Fruit fly (Drosophila melanogaster) whole organism, embryonic: ENCODE measurements around the gene CG7685.

Experiments used
- Abd-B ChIP-seq: fragments of 200-800 bp; sonication (Bioruptor generic); optimal IDR thresholded peaks from 2 replicates; lab custom pipeline; 2018; ENCODE audit warnings: missing biosample characterization, mild to moderate bottlenecking, missing genetic modification characterization, moderate library complexity
- Atf6 ChIP-seq: fragments of 200-800 bp; sonication (Bioruptor generic); IDR thresholded peaks from 2 replicates; pipeline ENCODE4 v1.3.6; 2022; ENCODE audit warnings: missing biosample characterization, missing genetic modification characterization
- BtbVII ChIP-seq: fragments of 200-800 bp; sonication (Bioruptor generic); optimal IDR thresholded peaks from 3 replicates; lab custom pipeline; 2017; ENCODE audit warnings: missing biosample characterization, mild to moderate bottlenecking, missing genetic modification characterization
- CG11504 ChIP-seq: fragments of 200-800 bp; sonication (Bioruptor generic); optimal IDR thresholded peaks from 3 replicates; lab custom pipeline; 2019; ENCODE audit warnings: missing biosample characterization, mild to moderate bottlenecking, missing genetic modification characterization, moderate library complexity
- CG12071 ChIP-seq: fragments of 200-800 bp; sonication (Bioruptor generic); optimal IDR thresholded peaks from 3 replicates; lab custom pipeline; 2018; ENCODE audit warnings: missing biosample characterization, mild to moderate bottlenecking, missing genetic modification characterization
- CG15696 ChIP-seq: fragments of 200-800 bp; sonication (Bioruptor generic); optimal IDR thresholded peaks from 2 replicates; lab custom pipeline; 2019; ENCODE audit warnings: missing biosample characterization, mild to moderate bottlenecking, missing genetic modification characterization, moderate library complexity
- CG17359 ChIP-seq: fragments of 200-800 bp; sonication (Bioruptor generic); optimal IDR thresholded peaks from 3 replicates; lab custom pipeline; 2018; ENCODE audit warnings: missing biosample characterization, mild to moderate bottlenecking, missing genetic modification characterization, moderate library complexity
- CG17361 ChIP-seq: fragments of 200-800 bp; sonication (Bioruptor generic); IDR thresholded peaks from 3 replicates; pipeline ENCODE4 v1.3.6; 2022; ENCODE audit warnings: missing biosample characterization, missing genetic modification characterization
- CG31441 ChIP-seq: fragments of 200-800 bp; sonication (Bioruptor generic); IDR thresholded peaks from 2 replicates; pipeline ENCODE4 v1.3.6; 2022; ENCODE audit warnings: missing biosample characterization, missing genetic modification characterization
- CG3281 ChIP-seq: fragments of 200-800 bp; sonication (Bioruptor generic); optimal IDR thresholded peaks from 3 replicates; lab custom pipeline; 2017; ENCODE audit warnings: missing biosample characterization, mild to moderate bottlenecking, missing genetic modification characterization
- CG3847 ChIP-seq: fragments of 200-800 bp; sonication (Bioruptor generic); IDR thresholded peaks from 2 replicates; pipeline ENCODE4 v1.3.6; 2022; ENCODE audit warnings: missing biosample characterization, missing genetic modification characterization
- CG4820 ChIP-seq: fragments of 200-800 bp; sonication (Bioruptor generic); optimal IDR thresholded peaks from 3 replicates; lab custom pipeline; 2016; ENCODE audit warnings: missing biosample characterization, missing genetic modification characterization
- CG6175 ChIP-seq: fragments of 200-800 bp; sonication (Bioruptor generic); IDR thresholded peaks from 3 replicates; pipeline ENCODE4 v1.3.6; 2022; ENCODE audit warnings: missing biosample characterization, missing genetic modification characterization
- CG6254 ChIP-seq: fragments of 200-800 bp; sonication (Bioruptor generic); optimal IDR thresholded peaks from 3 replicates; lab custom pipeline; 2017; ENCODE audit warnings: mild to moderate bottlenecking, missing biosample characterization, missing genetic modification reagents, missing genetic modification characterization
- CG7271 ChIP-seq: fragments of 200-800 bp; sonication (Bioruptor generic); optimal IDR thresholded peaks from 2 replicates; lab custom pipeline; 2018; ENCODE audit warnings: missing biosample characterization, mild to moderate bottlenecking, missing genetic modification characterization, moderate library complexity
- CG7786 ChIP-seq: fragments of 200-800 bp; sonication (Bioruptor generic); optimal IDR thresholded peaks from 2 replicates; lab custom pipeline; 2016; ENCODE audit warnings: missing biosample characterization, missing genetic modification characterization
- CG7963 ChIP-seq: fragments of 200-800 bp; sonication (Bioruptor generic); IDR thresholded peaks from 3 replicates; pipeline ENCODE4 v1.3.6; 2022; ENCODE audit warnings: missing biosample characterization, missing genetic modification characterization; ENCODE audit not compliant: partially characterized antibody
- CG9437 ChIP-seq: fragments of 200-800 bp; sonication (Bioruptor generic); optimal IDR thresholded peaks from 2 replicates; lab custom pipeline; 2018; ENCODE audit warnings: missing biosample characterization, mild to moderate bottlenecking, missing genetic modification characterization
- CkIIα-i1 ChIP-seq: fragments of 200-800 bp; sonication (Bioruptor generic); IDR thresholded peaks from 2 replicates; pipeline ENCODE4 v1.3.6; 2022; ENCODE audit warnings: missing biosample characterization, missing genetic modification characterization
- D19B ChIP-seq: fragments of 200-800 bp; sonication (Bioruptor generic); optimal IDR thresholded peaks from 2 replicates; lab custom pipeline; 2017; ENCODE audit warnings: missing biosample characterization, mild to moderate bottlenecking, missing genetic modification characterization
- Hey ChIP-seq: fragments of 200-800 bp; sonication (Bioruptor generic); optimal IDR thresholded peaks from 3 replicates; lab custom pipeline; 2018; ENCODE audit warnings: missing biosample characterization, mild to moderate bottlenecking, missing genetic modification characterization
- Oli ChIP-seq: fragments of 200-800 bp; sonication (Bioruptor generic); optimal IDR thresholded peaks from 2 replicates; lab custom pipeline; 2018; ENCODE audit warnings: missing biosample characterization, mild to moderate bottlenecking, missing genetic modification characterization, moderate library complexity
- Scr ChIP-seq: fragments of 200-800 bp; sonication (Bioruptor generic); IDR thresholded peaks from 2 replicates; pipeline ENCODE4 v1.3.6; 2022; ENCODE audit warnings: missing biosample characterization, missing genetic modification characterization; ENCODE audit not compliant: partially characterized antibody
- amos ChIP-seq: fragments of 200-800 bp; sonication (Bioruptor generic); IDR thresholded peaks from 2 replicates; pipeline ENCODE4 v1.3.6; 2022; ENCODE audit warnings: missing biosample characterization, missing genetic modification characterization; ENCODE audit not compliant: partially characterized antibody
- ash1 ChIP-seq: fragments of 200-800 bp; sonication (Bioruptor generic); optimal IDR thresholded peaks from 2 replicates; lab custom pipeline; 2018; ENCODE audit warnings: missing biosample characterization, mild to moderate bottlenecking, missing genetic modification characterization
- crp ChIP-seq, 2 experiments: fragments of 200-800 bp; sonication (Bioruptor generic); optimal IDR thresholded peaks; 2 replicates in 1 of 2; 3 replicates in 1 of 2; lab custom pipeline; 2017; ENCODE audit warnings: missing biosample characterization in 2 of 2, missing genetic modification characterization in 2 of 2, mild to moderate bottlenecking in 1 of 2, moderate library complexity in 1 of 2
- da ChIP-seq: fragments of 200-800 bp; sonication (Bioruptor generic); optimal IDR thresholded peaks from 2 replicates; lab custom pipeline; 2016; ENCODE audit warnings: missing biosample characterization, missing genetic modification characterization
- dpn ChIP-seq, 2 experiments: fragments of 200-800 bp; sonication (Bioruptor generic); optimal IDR thresholded peaks; 3 replicates each; lab custom pipeline; 2016; ENCODE audit warnings: missing biosample characterization in 2 of 2, missing genetic modification characterization in 2 of 2
- gsb ChIP-seq: fragments of 200-800 bp; sonication (Bioruptor generic); IDR thresholded peaks from 2 replicates; pipeline ENCODE4 v1.3.6; 2022; ENCODE audit warnings: missing biosample characterization, missing genetic modification characterization
- her ChIP-seq: fragments of 200-800 bp; sonication (Bioruptor generic); optimal IDR thresholded peaks from 2 replicates; lab custom pipeline; 2016; ENCODE audit warnings: missing biosample characterization, missing genetic modification characterization
- inv ChIP-seq: fragments of 200-800 bp; sonication (Bioruptor generic); IDR thresholded peaks from 2 replicates; pipeline ENCODE4 v1.3.6; 2022; ENCODE audit warnings: missing biosample characterization, missing genetic modification characterization; ENCODE audit not compliant: partially characterized antibody
- kah ChIP-seq: fragments of 200-800 bp; sonication (Bioruptor generic); optimal IDR thresholded peaks from 2 replicates; lab custom pipeline; 2018; ENCODE audit warnings: missing biosample characterization, mild to moderate bottlenecking, missing genetic modification characterization
- onecut ChIP-seq: fragments of 200-800 bp; sonication (Bioruptor generic); IDR thresholded peaks from 2 replicates; pipeline ENCODE4 v1.3.6; 2022; ENCODE audit warnings: missing biosample characterization, missing genetic modification characterization
- p53 ChIP-seq: fragments of 200-800 bp; sonication (Bioruptor generic); optimal IDR thresholded peaks from 2 replicates; lab custom pipeline; 2016; ENCODE audit warnings: missing biosample characterization, missing genetic modification characterization
- rib ChIP-seq: fragments of 200-800 bp; sonication (Bioruptor generic); IDR thresholded peaks from 2 replicates; pipeline ENCODE4 v1.3.6; 2022; ENCODE audit warnings: missing biosample characterization, missing genetic modification characterization
- row ChIP-seq: fragments of 200-800 bp; sonication (Bioruptor generic); IDR thresholded peaks from 3 replicates; pipeline ENCODE4 v1.3.6; 2022; ENCODE audit warnings: missing biosample characterization, missing genetic modification characterization
- sc ChIP-seq, 3 experiments: fragments of >200 bp in 2 of 3; fragments of 200-800 bp in 1 of 3; sonication (Bioruptor generic) in 1 of 3; optimal IDR thresholded peaks; 2 replicates in 2 of 3; 3 replicates in 1 of 3; lab custom pipeline; 2017; ENCODE audit warnings: mild to moderate bottlenecking in 1 of 3, missing biosample characterization in 1 of 3, missing genetic modification characterization in 1 of 3, missing genetic modification reagents in 1 of 3
- sd ChIP-seq: fragments of 200-800 bp; sonication (Bioruptor generic); optimal IDR thresholded peaks from 3 replicates; lab custom pipeline; 2018; ENCODE audit warnings: missing biosample characterization, mild to moderate bottlenecking, missing genetic modification characterization, moderate library complexity
- seq ChIP-seq: fragments of 200-800 bp; sonication (Bioruptor generic); IDR thresholded peaks from 2 replicates; pipeline ENCODE4 v1.3.6; 2022; ENCODE audit warnings: missing biosample characterization, missing genetic modification characterization
- sima ChIP-seq: fragments of 200-800 bp; sonication (Bioruptor generic); optimal IDR thresholded peaks from 2 replicates; lab custom pipeline; 2016; ENCODE audit warnings: missing biosample characterization, missing genetic modification characterization
- so ChIP-seq: fragments of 200-800 bp; sonication (Bioruptor generic); IDR thresholded peaks from 3 replicates; pipeline ENCODE4 v1.3.6; 2022; ENCODE audit warnings: missing biosample characterization, missing genetic modification characterization
- sob ChIP-seq: fragments of 200-800 bp; sonication (Bioruptor generic); IDR thresholded peaks from 2 replicates; pipeline ENCODE4 v1.3.6; 2022; ENCODE audit warnings: missing biosample characterization, missing genetic modification characterization
- sr ChIP-seq: fragments of 200-800 bp; sonication (Bioruptor generic); IDR thresholded peaks from 3 replicates; pipeline ENCODE4 v1.3.6; 2022; ENCODE audit warnings: missing biosample characterization, missing genetic modification characterization
- sug ChIP-seq: fragments of 200-800 bp; optimal IDR thresholded peaks from 2 replicates; lab custom pipeline; 2019; ENCODE audit warnings: missing biosample characterization, mild to moderate bottlenecking, missing genetic modification characterization, moderate library complexity
- tup ChIP-seq: fragments of 200-800 bp; sonication (Bioruptor generic); optimal IDR thresholded peaks from 2 replicates; lab custom pipeline; 2016; ENCODE audit warnings: missing biosample characterization, mild to moderate bottlenecking, missing genetic modification characterization, moderate library complexity
- vfl ChIP-seq: fragments of 200-800 bp; sonication (Bioruptor generic); optimal IDR thresholded peaks from 2 replicates; lab custom pipeline; 2016; ENCODE audit warnings: missing biosample characterization, missing genetic modification characterization
- z ChIP-seq: fragments of 200-800 bp; sonication (Bioruptor generic); IDR thresholded peaks from 3 replicates; pipeline ENCODE4 v1.3.6; 2022; ENCODE audit warnings: missing biosample characterization, missing genetic modification characterization

Gene CG7685

dm6 chr3R:18398954-18399697, 5.6 kb upstream of the CG7685 start, which contains the start of gene Vha100-2 (continued):
- TF ChIP-seq CG7963 (0 out of 3 replicates have a peak, but pooled peaks have one; percentile 33), ash1 (GFP tag; lab: Kevin White, UChicago) (peak; percentile 19), so (GFP tag; lab: Robert Waterston, UW) (peak; percentile 70; the same call in 2 of the 3 replicates), tup (no peak), sima (GFP tag; lab: Kevin White, UChicago) (no peak), CG7271 (tag; lab: Kevin White, UChicago) (no peak), amos (GFP tag; lab: Robert Waterston, UW) (peak; percentile 51; the same call in 1 of the 2 replicates), CG3281 (GFP tag; lab: Kevin White, UChicago) (peak; percentile 26), Abd-B (GFP tag; lab: Kevin White, UChicago) (peak; percentile 16), sug (tag; lab: Kevin White, UChicago) (peak; percentile 18), da (GFP tag; lab: Kevin White, UChicago) (peak; percentile 27), inv (GFP tag; lab: Robert Waterston, UW) (no peak), Atf6 (GFP tag; lab: Robert Waterston, UW) (peak; percentile 68; the same call in 1 of the 2 replicates), row (GFP tag; lab: Robert Waterston, UW) (peak; percentile 83), Scr (GFP tag; lab: Robert Waterston, UW) (peak; percentile 20; the same call in 1 of the 2 replicates), CG17359 (tag; lab: Kevin White, UChicago) (peak; percentile 11), CG3847 (GFP tag; lab: Robert Waterston, UW) (no peak; the same call in none of the 2 replicates), CG17361 (GFP tag; lab: Robert Waterston, UW) (peak; percentile 51; the same call in 2 of the 3 replicates), CG12071 (GFP tag; lab: Kevin White, UChicago) (peak; percentile 47), CG11504 (tag; lab: Kevin White, UChicago) (peak; percentile 40), D19B (GFP tag; lab: Kevin White, UChicago) (peak; percentile 97), sc (optimal IDR thresholded peaks at IDR 0.05; lab: Kevin White, UChicago) (no peak), sc (GFP tag; optimal IDR thresholded peaks at IDR 0.05; lab: Kevin White, UChicago) (peak; percentile 4), CG31441 (GFP tag; lab: Robert Waterston, UW) (peak; percentile 51), onecut (GFP tag; lab: Robert Waterston, UW) (0 out of 2 replicates have a peak, but pooled peaks have one; percentile 28), dpn (GFP tag; optimal IDR thresholded peaks at IDR 0.05; lab: Kevin White, UChicago) (peak; percentile 3 to 18), CG7786 (no peak), p53 (GFP tag; lab: Kevin White, UChicago) (no peak), kah (GFP tag; lab: Kevin White, UChicago) (peak; percentile 100), gsb (0 out of 2 replicates have a peak, but pooled peaks have one; percentile 36), CG9437 (peak; percentile 14), CG6254 (GFP tag; lab: Kevin White, UChicago) (peak; percentile 97), Hey (tag; lab: Kevin White, UChicago) (no peak), z (peak; percentile 57; the same call in 2 of the 3 replicates), sr (GFP tag; lab: Robert Waterston, UW) (peak; percentile 29; the same call in 1 of the 3 replicates), her (peak; percentile 52), CkIIα-i1 (GFP tag; lab: Robert Waterston, UW) (no peak), sd (tag; lab: Kevin White, UChicago) (peak; percentile 81), seq (GFP tag; lab: Robert Waterston, UW) (peak; percentile 40; the same call in 1 of the 2 replicates), BtbVII (GFP tag; lab: Kevin White, UChicago) (peak; percentile 28), sob (GFP tag; lab: Robert Waterston, UW) (peak; percentile 43), CG15696 (no peak), vfl (GFP tag; lab: Kevin White, UChicago) (peak; percentile 17), CG6175 (peak; percentile 44; the same call in 1 of the 3 replicates), crp (GFP tag; optimal IDR thresholded peaks at IDR 0.05; lab: Kevin White, UChicago) (peak in 1 of 2 experiments; percentile 79), CG4820 (GFP tag; lab: Kevin White, UChicago) (peak; percentile 19), rib (GFP tag; lab: Robert Waterston, UW) (peak; percentile 81), Oli (tag; lab: Kevin White, UChicago) (peak; percentile 23)
